Worm (Caenorhabditis elegans): ENCODE results near the gene lips-7.

lips-7 gene

DNA sequence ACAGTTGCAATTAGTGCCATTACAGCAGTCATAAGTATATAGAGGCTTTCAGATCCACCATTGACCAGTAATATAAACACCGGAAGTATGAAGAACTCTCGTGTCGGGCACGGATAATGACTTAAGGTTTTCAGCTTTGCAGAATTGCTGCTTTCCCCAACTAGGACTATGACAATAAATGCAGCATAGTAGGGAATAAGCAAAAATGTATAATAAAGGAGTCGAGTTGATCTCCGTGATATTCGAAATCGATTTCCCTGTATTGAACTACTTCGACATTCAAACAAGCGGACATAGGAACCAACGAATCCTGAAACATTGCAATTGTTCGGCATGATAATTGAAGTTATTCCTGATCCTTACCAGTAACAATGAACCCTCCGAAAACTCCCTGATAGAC is 43.1 kb upstream of the lips-7 start:
- TF ChIP-seq nhr-77 (tag; optimal IDR thresholded peaks at IDR 0.05) (no peak), Y116A8C.19 (tag; optimal IDR thresholded peaks at IDR 0.05; ENCODE audit: borderline replicate concordance) (no peak), lin-14 (GFP tag; optimal IDR thresholded peaks at IDR 0.05) (no peak), unc-62 (GFP tag; optimal IDR thresholded peaks at IDR 0.05) (no peak)

DNA sequence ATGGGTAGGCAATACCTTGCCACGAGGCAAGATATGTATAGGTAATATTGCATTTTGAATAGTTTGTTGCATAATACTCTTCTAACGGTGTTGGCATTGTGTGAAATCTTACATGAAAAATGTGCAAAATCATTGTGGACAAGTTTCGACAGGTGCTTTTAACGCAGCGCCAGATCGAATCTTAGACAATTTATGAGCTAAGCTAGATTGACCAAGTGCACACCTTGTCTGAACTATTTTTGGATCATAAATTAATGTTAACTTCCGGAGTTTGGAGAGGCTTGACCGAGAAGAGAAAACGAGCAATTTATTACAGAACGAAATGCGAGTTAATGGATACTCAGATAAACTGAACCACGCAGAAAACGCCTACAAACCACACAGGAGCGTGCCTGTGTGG is 42.4 kb upstream of the lips-7 start, which contains the start of gene srh-105:
srh-105 (minus strand) TSS at position 101 of the 400 bp plus-strand sequence.
- TF ChIP-seq blmp-1 (tag; optimal IDR thresholded peaks at IDR 0.05), result no peak
- no peak for TF ChIP-seq xbp-1 (tag; optimal IDR thresholded peaks at IDR 0.05)
- TF ChIP-seq ztf-11 (tag; optimal IDR thresholded peaks at IDR 0.05), result no peak
- no peak for TF ChIP-seq pqm-1 (tag; optimal IDR thresholded peaks at IDR 0.05)
- no peak for TF ChIP-seq lin-15B (tag; optimal IDR thresholded peaks at IDR 0.05)
- no peak for TF ChIP-seq tbx-2 (tag; optimal IDR thresholded peaks at IDR 0.05)
- no peak for TF ChIP-seq nhr-90 (tag; optimal IDR thresholded peaks at IDR 0.05; ENCODE audit: poor library complexity)
- TF ChIP-seq pax-3 (tag; optimal IDR thresholded peaks at IDR 0.05), result no peak
- no peak for TF ChIP-seq elt-3 (tag; optimal IDR thresholded peaks at IDR 0.05)
- no peak for TF ChIP-seq hlh-17 (GFP tag; optimal IDR thresholded peaks at IDR 0.05; ENCODE audit: borderline replicate concordance)
- no peak for TF ChIP-seq nhr-77 (tag; optimal IDR thresholded peaks at IDR 0.05)
- TF ChIP-seq nhr-11 (tag; optimal IDR thresholded peaks at IDR 0.05), result no peak
- no peak for TF ChIP-seq grh-1 (GFP tag; IDR thresholded peaks at IDR 0.05)

DNA sequence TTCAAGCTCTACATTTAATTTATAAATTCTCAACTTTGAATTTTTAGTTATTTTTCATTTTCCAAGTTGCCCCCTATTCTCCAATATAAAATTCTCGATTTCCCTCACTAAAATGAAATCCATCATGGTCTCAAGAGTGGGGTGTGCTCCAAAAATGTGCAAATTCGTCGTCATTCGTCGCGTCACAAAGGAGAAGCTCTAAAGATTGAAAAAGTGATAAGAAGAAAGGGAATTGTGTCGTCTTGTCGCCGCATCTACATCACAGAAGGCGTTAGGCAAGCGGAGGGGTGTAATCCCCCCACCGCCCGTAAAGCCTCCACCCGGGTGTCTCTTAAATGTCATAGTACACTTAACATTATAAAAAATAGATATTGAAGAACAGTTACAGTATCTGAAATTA is 39.7 kb upstream of the lips-7 start:
- TF ChIP-seq fkh-10 (GFP tag; optimal IDR thresholded peaks at IDR 0.05) (no peak), mab-9 (GFP tag; IDR thresholded peaks at IDR 0.05) (peak; percentile 58; the same call in 1 of the 2 replicates)

DNA sequence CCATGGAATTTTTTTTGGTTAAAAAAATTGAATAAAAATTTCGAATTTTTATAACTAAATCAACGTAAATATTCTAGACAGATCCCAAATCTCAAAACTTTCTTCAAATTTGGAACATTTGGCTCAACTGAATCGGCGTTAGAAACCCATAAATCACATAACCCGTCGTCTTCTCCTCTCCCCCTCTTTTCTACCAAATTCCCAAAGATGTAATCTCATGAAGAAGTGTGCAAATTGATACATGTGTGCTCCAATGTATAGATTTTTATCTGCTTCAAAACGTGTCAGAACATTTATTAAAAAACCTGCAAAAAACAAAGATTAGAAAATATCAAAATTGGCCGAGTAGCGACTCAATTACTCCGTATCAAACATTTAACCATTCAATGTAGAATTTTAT is 39.0 kb upstream of the lips-7 start:
- TF ChIP-seq sptf-1 (tag; optimal IDR thresholded peaks at IDR 0.05), result no peak
- no peak for TF ChIP-seq ceh-88 (GFP tag; IDR thresholded peaks at IDR 0.05)
- no peak for TF ChIP-seq ets-5 (GFP tag; IDR thresholded peaks at IDR 0.05)
- TF ChIP-seq nhr-76 (tag; optimal IDR thresholded peaks at IDR 0.05), result no peak
- no peak for TF ChIP-seq jun-1 (tag; optimal IDR thresholded peaks at IDR 0.05)
- no peak for TF ChIP-seq irx-1 (tag; optimal IDR thresholded peaks at IDR 0.05)
- TF ChIP-seq ceh-90 (tag; optimal IDR thresholded peaks at IDR 0.05), result no peak

DNA sequence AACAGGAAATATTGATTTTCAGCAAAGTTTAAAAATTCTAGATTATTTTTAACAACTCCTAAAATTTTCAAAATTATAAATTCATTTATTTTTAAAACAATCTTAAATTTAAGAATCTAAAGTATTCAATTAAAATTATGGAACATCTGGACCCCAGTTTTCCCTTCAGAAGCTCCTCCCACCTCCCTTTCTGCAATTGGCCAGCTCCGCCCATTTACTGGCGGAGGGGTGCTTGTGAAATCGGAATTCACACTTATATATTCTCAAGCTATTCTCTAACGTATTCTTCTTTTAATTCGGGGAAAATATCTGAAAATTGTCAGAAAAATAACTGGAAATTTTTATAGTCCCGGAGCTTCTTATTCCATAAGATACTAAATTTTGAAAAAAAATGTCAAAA is 35.9 kb upstream of the lips-7 start, which contains the start of gene mab-9:
mab-9 (plus strand) TSS at position 260 of the 400 bp plus-strand sequence.
- TF ChIP-seq lir-3 (tag; optimal IDR thresholded peaks at IDR 0.05; ENCODE audit: poor library complexity), result no peak
- peak in 1 of 2 experiments; percentile 7 for TF ChIP-seq lsy-2 (tag; optimal IDR thresholded peaks at IDR 0.05)

DNA sequence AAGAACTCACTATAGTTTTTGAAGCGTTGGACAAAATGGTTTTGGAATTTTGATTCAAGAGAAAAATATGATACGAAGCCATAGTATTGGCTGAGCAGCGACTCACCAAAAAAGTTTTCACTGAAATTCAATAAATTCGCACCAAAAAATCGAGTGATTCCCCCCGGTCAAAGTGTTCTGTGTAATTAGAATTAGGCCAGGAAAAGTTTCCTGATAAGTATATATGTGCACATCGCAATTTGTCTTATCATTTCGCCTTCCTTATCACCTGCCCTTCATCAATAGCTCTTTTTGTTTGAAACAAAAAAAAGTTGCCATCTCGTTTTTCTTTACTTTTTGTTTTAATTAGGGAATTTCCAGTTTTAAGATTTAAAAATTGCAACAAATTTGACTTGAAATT is 29.9 kb upstream of the lips-7 start:
- TF ChIP-seq elt-2 (tag; optimal IDR thresholded peaks at IDR 0.05) (peak; percentile 51), ceh-88 (GFP tag; IDR thresholded peaks at IDR 0.05) (no peak)

DNA sequence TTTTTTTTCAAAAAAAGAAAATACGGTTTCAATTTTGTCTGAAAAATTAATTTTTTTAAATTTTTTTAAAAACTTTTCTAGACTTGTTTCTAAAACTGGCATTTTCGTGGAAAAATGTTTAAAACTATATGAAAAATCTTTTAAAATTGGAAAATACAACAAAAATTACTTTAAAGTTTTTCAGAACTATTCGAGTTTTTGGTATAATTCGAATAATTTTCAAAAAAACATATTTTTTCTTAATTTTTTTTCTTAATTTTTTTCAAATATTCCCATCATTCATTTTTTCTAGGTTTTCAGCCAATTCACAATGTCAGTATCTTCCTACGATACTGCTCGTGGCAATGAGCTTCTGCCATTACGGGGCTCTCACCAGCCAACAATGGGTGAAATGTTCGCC is 29.4 kb upstream of the lips-7 start, which contains the start of gene slc-36.2:
slc-36.2 (plus strand) TSS at position 301 of the 400 bp plus-strand sequence.
- TF ChIP-seq nhr-11 (tag; optimal IDR thresholded peaks at IDR 0.05) (no peak), pag-3 (tag; optimal IDR thresholded peaks at IDR 0.05; ENCODE audit: borderline replicate concordance, insufficient read depth) (no peak), nhr-76 (tag; optimal IDR thresholded peaks at IDR 0.05) (no peak), xbp-1 (tag; optimal IDR thresholded peaks at IDR 0.05) (no peak), nhr-77 (tag; optimal IDR thresholded peaks at IDR 0.05) (no peak)
